Fruit fly (Drosophila melanogaster): ENCODE data around the gene mth.

mth gene

dm6 chr3L:390194-390593 lies 43.4 kb upstream of the mth start:
- TF ChIP-seq HLH106 (tag; optimal IDR thresholded peaks at IDR 0.05) (peak; percentile 23), Hr78 (GFP tag; optimal IDR thresholded peaks at IDR 0.05) (no peak), N (GFP tag; optimal IDR thresholded peaks at IDR 0.05) (no peak), psq (GFP tag; optimal IDR thresholded peaks at IDR 0.05) (no peak), Dfd (GFP tag; optimal IDR thresholded peaks at IDR 0.05) (no peak), Vsx2 (GFP tag; optimal IDR thresholded peaks at IDR 0.05; ENCODE audit: partially characterized antibody) (no peak), h (GFP tag; optimal IDR thresholded peaks at IDR 0.05) (peak; percentile 48), woc (GFP tag; optimal IDR thresholded peaks at IDR 0.05) (no peak), pan (optimal IDR thresholded peaks at IDR 0.05) (no peak), foxo (GFP tag; optimal IDR thresholded peaks at IDR 0.05) (peak in 1 of 2 experiments; percentile 38), fru (GFP tag; optimal IDR thresholded peaks at IDR 0.05) (peak; percentile 9), Mio (GFP tag; optimal IDR thresholded peaks at IDR 0.05) (no peak)

dm6 chr3L:388094-388493 lies 41.3 kb upstream of the mth start:
- TF ChIP-seq woc (GFP tag; optimal IDR thresholded peaks at IDR 0.05), result peak; percentile 50
- TF ChIP-seq OdsH (GFP tag; optimal IDR thresholded peaks at IDR 0.05), result peak; percentile 46
- TF ChIP-seq fru (GFP tag; optimal IDR thresholded peaks at IDR 0.05), result peak; percentile 71
- no peak for TF ChIP-seq Hr78 (GFP tag; optimal IDR thresholded peaks at IDR 0.05)
- peak; percentile 43 for TF ChIP-seq psq (GFP tag; optimal IDR thresholded peaks at IDR 0.05)
- no peak for TF ChIP-seq lola (GFP tag; optimal IDR thresholded peaks at IDR 0.05)
- TF ChIP-seq Dif (GFP tag; optimal IDR thresholded peaks at IDR 0.05; ENCODE audit: partially characterized antibody), result no peak
- TF ChIP-seq Dfd (GFP tag; optimal IDR thresholded peaks at IDR 0.05), result no peak
- TF ChIP-seq Hnf4 (GFP tag; optimal IDR thresholded peaks at IDR 0.05), result peak; percentile 23
- TF ChIP-seq Sp1 (GFP tag; optimal IDR thresholded peaks at IDR 0.05), result peak; percentile 39
- peak; percentile 52 for TF ChIP-seq h (GFP tag; optimal IDR thresholded peaks at IDR 0.05)
- TF ChIP-seq Rel (GFP tag; optimal IDR thresholded peaks at IDR 0.05), result no peak
- no peak for TF ChIP-seq Rel (tag; optimal IDR thresholded peaks at IDR 0.05)
- TF ChIP-seq br (GFP tag; optimal IDR thresholded peaks at IDR 0.05), result peak; percentile 59
- no peak for TF ChIP-seq dl (GFP tag; optimal IDR thresholded peaks at IDR 0.05; ENCODE audit: insufficient read depth in 1 of 2, partially characterized antibody in 2 of 2)
- TF ChIP-seq brk (GFP tag; optimal IDR thresholded peaks at IDR 0.05), result no peak
- peak; percentile 20 for TF ChIP-seq dmrt93B (GFP tag; optimal IDR thresholded peaks at IDR 0.05)
- TF ChIP-seq ey (GFP tag; optimal IDR thresholded peaks at IDR 0.05), result peak; percentile 59
- no peak for TF ChIP-seq jim (GFP tag; optimal IDR thresholded peaks at IDR 0.05)
- TF ChIP-seq foxo (GFP tag; optimal IDR thresholded peaks at IDR 0.05), result peak in 1 of 2 experiments; percentile 60
- TF ChIP-seq pan (optimal IDR thresholded peaks at IDR 0.05), result no peak
- TF ChIP-seq rgr (GFP tag; optimal IDR thresholded peaks at IDR 0.05), result peak; percentile 52
- TF ChIP-seq HLH106 (tag; optimal IDR thresholded peaks at IDR 0.05), result peak; percentile 43
- no peak for TF ChIP-seq sage (GFP tag; optimal IDR thresholded peaks at IDR 0.05)
- TF ChIP-seq GATAd (GFP tag; optimal IDR thresholded peaks at IDR 0.05), result no peak

- TF ChIP-seq woc (GFP tag; optimal IDR thresholded peaks at IDR 0.05) (no peak), N (GFP tag; optimal IDR thresholded peaks at IDR 0.05) (no peak), foxo (GFP tag; optimal IDR thresholded peaks at IDR 0.05) (peak in 1 of 2 experiments; percentile 16), h (GFP tag; optimal IDR thresholded peaks at IDR 0.05) (peak; percentile 4), sage (GFP tag; optimal IDR thresholded peaks at IDR 0.05) (no peak), Dfd (GFP tag; optimal IDR thresholded peaks at IDR 0.05) (no peak), CrebA (GFP tag; optimal IDR thresholded peaks at IDR 0.05; ENCODE audit: borderline replicate concordance) (no peak), rgr (GFP tag; optimal IDR thresholded peaks at IDR 0.05) (peak; percentile 3), br (GFP tag; optimal IDR thresholded peaks at IDR 0.05) (peak; percentile 11), OdsH (GFP tag; optimal IDR thresholded peaks at IDR 0.05) (peak; percentile 3), Rel (GFP tag; optimal IDR thresholded peaks at IDR 0.05) (no peak), Rel (tag; optimal IDR thresholded peaks at IDR 0.05) (no peak)
Measured at dm6 chr3L:385095-385494, 38.3 kb upstream of the mth start.

- TF ChIP-seq dl (GFP tag; optimal IDR thresholded peaks at IDR 0.05; ENCODE audit: insufficient read depth in 1 of 2, partially characterized antibody in 2 of 2) (no peak), psq (GFP tag; optimal IDR thresholded peaks at IDR 0.05) (peak; percentile 37), CG32264 (GFP tag; optimal IDR thresholded peaks at IDR 0.05) (no peak), Hnf4 (GFP tag; optimal IDR thresholded peaks at IDR 0.05) (peak; percentile 27)
Measured at dm6 chr3L:380886-381546, 34.3 kb upstream of the mth start.

- no peak for TF ChIP-seq Hr83 (GFP tag; optimal IDR thresholded peaks at IDR 0.05; ENCODE audit: poor library complexity, severe bottlenecking)
Measured at dm6 chr3L:378906-379305, 32.1 kb upstream of the mth start.
